Worm (Caenorhabditis elegans) whole organism, midembryonic: ENCODE data around the gene C49F8.14.

Experiments used
- cog-1 ChIP-seq: sonication (generic microtip); optimal IDR thresholded peaks from 2 replicates; lab custom pipeline; 2016; ENCODE audit warnings: missing genetic modification characterization, missing compliant biosample characterization
- flt-1 ChIP-seq: fragments of 200-800 bp; sonication (Bioruptor generic); IDR thresholded peaks from 2 replicates; pipeline ENCODE4 v1.3.6; 2022; ENCODE audit warnings: missing genetic modification characterization, missing compliant biosample characterization
- klf-2 ChIP-seq: fragments of 200-800 bp; sonication (Bioruptor generic); conservative IDR thresholded peaks from 2 replicates; pipeline ENCODE4 v1.3.6; 2022; ENCODE audit warnings: missing genetic modification reagents, missing genetic modification characterization, missing compliant biosample characterization
- med-1 ChIP-seq: sonication (generic microtip); optimal IDR thresholded peaks from 2 replicates; lab custom pipeline; 2017; ENCODE audit warnings: missing genetic modification characterization, mild to moderate bottlenecking, missing compliant biosample characterization, antibody characterized with exemption, missing genetic modification reagents; ENCODE audit not compliant: insufficient read depth
- ref-1 ChIP-seq: fragments of 200-800 bp; sonication (Bioruptor generic); conservative IDR thresholded peaks from 2 replicates; pipeline ENCODE4 v1.3.6; 2022; ENCODE audit warnings: missing genetic modification reagents, missing genetic modification characterization, missing compliant biosample characterization
- tab-1 ChIP-seq: fragments of 200-800 bp; sonication (Bioruptor generic); IDR thresholded peaks from 2 replicates; pipeline ENCODE4 v1.3.6; 2022; ENCODE audit warnings: missing genetic modification characterization, missing compliant biosample characterization
- ztf-23 ChIP-seq: fragments of 200-800 bp; sonication (Bioruptor generic); IDR thresholded peaks from 2 replicates; pipeline ENCODE4 v1.3.6; 2022; ENCODE audit warnings: missing genetic modification reagents, missing genetic modification characterization, missing compliant biosample characterization
- ztf-29 ChIP-seq: fragments of 200-800 bp; sonication (Bioruptor generic); IDR thresholded peaks from 2 replicates; pipeline ENCODE4 v1.3.6; 2022; ENCODE audit warnings: missing genetic modification reagents, missing genetic modification characterization, missing compliant biosample characterization

ce11 chrX:13349230-13350122 lies 27.3 kb downstream of the C49F8.14 start:
- TF ChIP-seq flt-1 (GFP tag; lab: Robert Waterston, UW): no peak
- no peak for TF ChIP-seq med-1 (GFP tag; lab: Kevin White, UChicago)
- no peak for TF ChIP-seq tab-1 (GFP tag; lab: Robert Waterston, UW)
- TF ChIP-seq cog-1 (tag; lab: Kevin White, UChicago): no peak
- no peak for TF ChIP-seq ztf-23
- no peak for TF ChIP-seq ztf-29 (GFP tag; lab: Robert Waterston, UW)
- TF ChIP-seq ref-1: no peak
- no peak for TF ChIP-seq klf-2
